Fruit fly (Drosophila melanogaster) whole organism, embryonic: Measurements from ENCODE around the gene CG44329.

Experiments
- Asciz ChIP-seq: fragments of 200-800 bp; sonication (Bioruptor generic); optimal IDR thresholded peaks from 2 replicates; lab custom pipeline; 2017; ENCODE audit warnings: missing biosample characterization, mild to moderate bottlenecking, missing genetic modification characterization, missing genetic modification reagents
- CG10462 ChIP-seq: fragments of 200-800 bp; sonication (Bioruptor generic); optimal IDR thresholded peaks from 2 replicates; lab custom pipeline; 2016; ENCODE audit warnings: missing biosample characterization, missing genetic modification characterization
- CG11456 ChIP-seq: fragments of 200-800 bp; sonication (Bioruptor generic); IDR thresholded peaks from 3 replicates; pipeline ENCODE4 v1.3.6; 2022; ENCODE audit warnings: missing biosample characterization, missing genetic modification characterization
- CG11696 ChIP-seq: fragments of 200-800 bp; sonication (Bioruptor generic); IDR thresholded peaks from 2 replicates; pipeline ENCODE4 v1.3.6; 2022; ENCODE audit warnings: missing biosample characterization, missing genetic modification characterization
- CG12391 ChIP-seq: fragments of 200-800 bp; sonication (Bioruptor generic); optimal IDR thresholded peaks from 3 replicates; lab custom pipeline; 2018; ENCODE audit warnings: missing biosample characterization, mild to moderate bottlenecking, missing genetic modification characterization, moderate library complexity
- CG14050 ChIP-seq: fragments of 200-800 bp; sonication (Bioruptor generic); IDR thresholded peaks from 3 replicates; pipeline ENCODE4 v1.3.6; 2022; ENCODE audit warnings: missing biosample characterization, missing genetic modification characterization
- CG15073 ChIP-seq: fragments of 200-800 bp; sonication (Bioruptor generic); optimal IDR thresholded peaks from 2 replicates; lab custom pipeline; 2016; ENCODE audit warnings: missing biosample characterization, missing genetic modification characterization
- CG15696 ChIP-seq: fragments of 200-800 bp; sonication (Bioruptor generic); optimal IDR thresholded peaks from 2 replicates; lab custom pipeline; 2019; ENCODE audit warnings: missing biosample characterization, mild to moderate bottlenecking, missing genetic modification characterization, moderate library complexity
- CG1603 ChIP-seq: fragments of 200-800 bp; sonication (Bioruptor generic); optimal IDR thresholded peaks from 2 replicates; lab custom pipeline; 2019; ENCODE audit warnings: missing biosample characterization, mild to moderate bottlenecking, missing genetic modification characterization, moderate library complexity
- CG1647 ChIP-seq: fragments of 200-800 bp; sonication (Bioruptor generic); optimal IDR thresholded peaks from 3 replicates; lab custom pipeline; 2016; ENCODE audit warnings: missing biosample characterization, missing genetic modification characterization
- CG2678 ChIP-seq: fragments of 200-800 bp; sonication (Bioruptor generic); optimal IDR thresholded peaks from 3 replicates; lab custom pipeline; 2019; ENCODE audit warnings: missing biosample characterization, mild to moderate bottlenecking, missing genetic modification characterization, moderate library complexity
- CG2712 ChIP-seq: fragments of 200-800 bp; optimal IDR thresholded peaks from 3 replicates; lab custom pipeline; 2019; ENCODE audit warnings: missing biosample characterization, mild to moderate bottlenecking, missing genetic modification characterization, moderate library complexity
- CG3065 ChIP-seq: fragments of 200-800 bp; sonication (Bioruptor generic); optimal IDR thresholded peaks from 2 replicates; lab custom pipeline; 2016; ENCODE audit warnings: missing biosample characterization, missing genetic modification characterization
- CG31365 ChIP-seq: fragments of 200-800 bp; sonication (Bioruptor generic); optimal IDR thresholded peaks from 2 replicates; lab custom pipeline; 2018; ENCODE audit warnings: missing biosample characterization, mild to moderate bottlenecking, missing genetic modification characterization
- CG32772 ChIP-seq: fragments of 200-800 bp; sonication (Bioruptor generic); IDR thresholded peaks from 2 replicates; pipeline ENCODE4 v1.3.6; 2022; ENCODE audit warnings: missing biosample characterization, missing genetic modification characterization
- CG34376 ChIP-seq: fragments of 200-800 bp; sonication (Bioruptor generic); optimal IDR thresholded peaks from 2 replicates; lab custom pipeline; 2018; ENCODE audit warnings: missing biosample characterization, mild to moderate bottlenecking, missing genetic modification characterization
- CG4424 ChIP-seq: fragments of 200-800 bp; sonication (Bioruptor generic); optimal IDR thresholded peaks from 3 replicates; lab custom pipeline; 2016; ENCODE audit warnings: missing biosample characterization, missing genetic modification characterization
- CG8359 ChIP-seq: fragments of 200-800 bp; sonication (Bioruptor generic); optimal IDR thresholded peaks from 2 replicates; lab custom pipeline; 2017; ENCODE audit warnings: missing biosample characterization, mild to moderate bottlenecking, missing genetic modification characterization, borderline replicate concordance
- CG9437 ChIP-seq: fragments of 200-800 bp; sonication (Bioruptor generic); optimal IDR thresholded peaks from 2 replicates; lab custom pipeline; 2018; ENCODE audit warnings: missing biosample characterization, mild to moderate bottlenecking, missing genetic modification characterization
- CTCF ChIP-seq: fragments of 200-800 bp; sonication (Bioruptor generic); optimal IDR thresholded peaks from 2 replicates; lab custom pipeline; 2017; ENCODE audit warnings: missing biosample characterization, mild to moderate bottlenecking, missing genetic modification characterization, moderate library complexity
- Dbx ChIP-seq: fragments of 200-800 bp; sonication (Bioruptor generic); IDR thresholded peaks from 3 replicates; pipeline ENCODE4 v1.3.6; 2022; ENCODE audit warnings: missing biosample characterization, missing genetic modification characterization
- Doc3 ChIP-seq: fragments of 200-800 bp; sonication (Bioruptor generic); IDR thresholded peaks from 3 replicates; pipeline ENCODE4 v1.3.6; 2022; ENCODE audit warnings: missing biosample characterization, missing genetic modification characterization; ENCODE audit not compliant: partially characterized antibody
- Fer1 ChIP-seq: fragments of 200-800 bp; sonication (Bioruptor generic); optimal IDR thresholded peaks from 2 replicates; lab custom pipeline; 2017; ENCODE audit warnings: missing biosample characterization, mild to moderate bottlenecking, missing genetic modification characterization
- H2.0 ChIP-seq: fragments of 200-800 bp; sonication (Bioruptor generic); IDR thresholded peaks from 2 replicates; pipeline ENCODE4 v1.3.6; 2022; ENCODE audit warnings: missing biosample characterization, missing genetic modification characterization
- Hsf ChIP-seq: fragments of 200-800 bp; sonication (Bioruptor generic); optimal IDR thresholded peaks from 3 replicates; lab custom pipeline; 2016; ENCODE audit warnings: missing biosample characterization, missing genetic modification characterization
- MBD-R2 ChIP-seq: fragments of 200-800 bp; sonication (Bioruptor generic); IDR thresholded peaks from 2 replicates; pipeline ENCODE4 v1.3.6; 2022; ENCODE audit warnings: missing biosample characterization, missing genetic modification characterization
- Nf-YC ChIP-seq: fragments of 200-800 bp; optimal IDR thresholded peaks from 3 replicates; lab custom pipeline; 2019; ENCODE audit warnings: missing biosample characterization, mild to moderate bottlenecking, missing genetic modification characterization, moderate library complexity
- Ptx1 ChIP-seq: fragments of 200-800 bp; sonication (Bioruptor generic); IDR thresholded peaks from 2 replicates; pipeline ENCODE4 v1.3.6; 2022; ENCODE audit warnings: missing biosample characterization, missing genetic modification characterization
- Ravus ChIP-seq: fragments of 200-800 bp; sonication (Bioruptor generic); IDR thresholded peaks from 2 replicates; pipeline ENCODE4 v1.3.6; 2022; ENCODE audit warnings: missing biosample characterization, missing genetic modification characterization
- Spps ChIP-seq: fragments of 200-800 bp; sonication (Bioruptor generic); optimal IDR thresholded peaks from 2 replicates; lab custom pipeline; 2018; ENCODE audit warnings: missing biosample characterization, mild to moderate bottlenecking, missing genetic modification characterization
- amos ChIP-seq: fragments of 200-800 bp; sonication (Bioruptor generic); IDR thresholded peaks from 2 replicates; pipeline ENCODE4 v1.3.6; 2022; ENCODE audit warnings: missing biosample characterization, missing genetic modification characterization; ENCODE audit not compliant: partially characterized antibody
- cad ChIP-seq: fragments of >200 bp; optimal IDR thresholded peaks from 2 replicates; lab custom pipeline; 2017; ENCODE audit warnings: missing biosample characterization, missing genetic modification characterization
- croc ChIP-seq: fragments of 200-800 bp; sonication (Bioruptor generic); conservative IDR thresholded peaks from 3 replicates; pipeline ENCODE4 v1.3.6; 2022; ENCODE audit warnings: missing biosample characterization, missing genetic modification characterization
- crp ChIP-seq, 2 experiments: fragments of 200-800 bp; sonication (Bioruptor generic); optimal IDR thresholded peaks; 2 replicates in 1 of 2; 3 replicates in 1 of 2; lab custom pipeline; 2017; ENCODE audit warnings: missing biosample characterization in 2 of 2, missing genetic modification characterization in 2 of 2, mild to moderate bottlenecking in 1 of 2, moderate library complexity in 1 of 2
- fd96Cb ChIP-seq: fragments of 200-800 bp; sonication (Bioruptor generic); optimal IDR thresholded peaks from 2 replicates; lab custom pipeline; 2018; ENCODE audit warnings: missing biosample characterization, mild to moderate bottlenecking, missing genetic modification characterization, moderate library complexity
- gcm2 ChIP-seq: fragments of 200-800 bp; sonication (Bioruptor generic); optimal IDR thresholded peaks from 2 replicates; lab custom pipeline; 2016; ENCODE audit warnings: missing biosample characterization, missing genetic modification characterization
- otp ChIP-seq: fragments of 200-800 bp; sonication (Bioruptor generic); IDR thresholded peaks from 3 replicates; pipeline ENCODE4, ENCODE4 v1.3.6; 2022; ENCODE audit warnings: missing biosample characterization, missing genetic modification characterization
- p53 ChIP-seq: fragments of 200-800 bp; sonication (Bioruptor generic); optimal IDR thresholded peaks from 2 replicates; lab custom pipeline; 2016; ENCODE audit warnings: missing biosample characterization, missing genetic modification characterization
- pan ChIP-seq, 4 experiments: fragments of >200 bp in 3 of 4; fragments of 200-800 bp in 1 of 4; sonication (Bioruptor generic) in 1 of 4; optimal IDR thresholded peaks in 3 of 4; IDR thresholded peaks in 1 of 4; 2 replicates each; pipeline versions ENCODE4 v1.3.6 to Lab custom; 2017 to 2022; ENCODE audit warnings: missing biosample characterization in 2 of 4, missing genetic modification characterization in 2 of 4, mixed read lengths in 1 of 4
- peb ChIP-seq: fragments of 200-800 bp; sonication (Bioruptor generic); IDR thresholded peaks from 2 replicates; pipeline ENCODE4 v1.3.6; 2022; ENCODE audit warnings: missing biosample characterization, missing genetic modification characterization
- pita ChIP-seq: fragments of 200-800 bp; sonication (Bioruptor generic); optimal IDR thresholded peaks from 2 replicates; lab custom pipeline; 2017; ENCODE audit warnings: missing biosample characterization, mild to moderate bottlenecking, missing genetic modification characterization
- run ChIP-seq: fragments of 200-800 bp; sonication (Bioruptor generic); optimal IDR thresholded peaks from 3 replicates; lab custom pipeline; 2018; ENCODE audit warnings: missing biosample characterization, mild to moderate bottlenecking, missing genetic modification characterization
- ttk ChIP-seq: fragments of 200-800 bp; sonication (Bioruptor generic); IDR thresholded peaks from 2 replicates; pipeline ENCODE4 v2.1.2; 2022; ENCODE audit warnings: missing biosample characterization, missing genetic modification characterization
- zen ChIP-seq: fragments of 200-800 bp; sonication (Bioruptor generic); optimal IDR thresholded peaks from 3 replicates; lab custom pipeline; 2018; ENCODE audit warnings: missing biosample characterization, mild to moderate bottlenecking, missing genetic modification characterization, moderate library complexity
- zen2 ChIP-seq: fragments of 200-800 bp; sonication (Bioruptor generic); IDR thresholded peaks from 3 replicates; pipeline ENCODE4 v1.3.6; 2022; ENCODE audit warnings: missing biosample characterization, missing genetic modification characterization; ENCODE audit not compliant: partially characterized antibody
- zfh1 ChIP-seq: fragments of 200-800 bp; sonication (Bioruptor generic); IDR thresholded peaks from 3 replicates; pipeline ENCODE4 v1.3.6; 2022; ENCODE audit warnings: missing biosample characterization, missing genetic modification characterization

Gene CG44329

dm6 chrX:5817191-5817590 is 4.4 kb upstream of the CG44329 start:
- peak; percentile 21 for TF ChIP-seq pita
- peak; percentile 82 for TF ChIP-seq CTCF
- TF ChIP-seq otp (GFP tag; lab: Robert Waterston, UW): no peak

dm6 chrX:5815720-5816119 is 2.9 kb upstream of the CG44329 start, which contains the start of gene AgmNAT:
Gene AgmNAT (minus strand): TSS chrX:5815820.
- TF ChIP-seq p53 (GFP tag; lab: Kevin White, UChicago): no peak
- TF ChIP-seq zen2 (GFP tag; lab: Robert Waterston, UW): 0 out of 3 replicates have a peak, but pooled peaks have one; percentile 21
- peak in 1 of 2 experiments; percentile 68 for TF ChIP-seq crp (GFP tag; optimal IDR thresholded peaks at IDR 0.05; lab: Kevin White, UChicago)
- no peak for TF ChIP-seq CG34376 (GFP tag; lab: Kevin White, UChicago)
- TF ChIP-seq CG11456: no peak

dm6 chrX:5808654-5809053 is 4.1 kb downstream of the CG44329 start, which contains the start of gene Prosbeta2R1:
Gene Prosbeta2R1 (plus strand): TSS chrX:5808954.
- TF ChIP-seq pan (optimal IDR thresholded peaks at IDR 0.05; lab: Kevin White, UChicago) (no peak), pan (GFP tag; optimal IDR thresholded peaks at IDR 0.05 in 1 of 2, IDR thresholded peaks at IDR 0.05 in 1 of 2) (no peak), H2.0 (GFP tag; lab: Robert Waterston, UW) (no peak), Ravus (GFP tag; lab: Robert Waterston, UW) (no peak), CG15696 (tag; lab: Kevin White, UChicago) (no peak), croc (no peak), Nf-YC (no peak)

dm6 chrX:5804377-5804776 is 8.4 kb downstream of the CG44329 start, which contains the start of gene Cpr5C:
Gene Cpr5C (plus strand): TSS chrX:5804677.
- TF ChIP-seq Hsf (GFP tag; lab: Kevin White, UChicago) (no peak), fd96Cb (tag; lab: Kevin White, UChicago) (no peak), Fer1 (no peak), Doc3 (GFP tag; lab: Robert Waterston, UW) (no peak), CG2712 (tag; lab: Kevin White, UChicago) (no peak), CG14050 (GFP tag; lab: Robert Waterston, UW) (no peak), CG9437 (GFP tag; lab: Kevin White, UChicago) (no peak), run (tag; lab: Kevin White, UChicago) (no peak), CG10462 (no peak), CG3065 (no peak), CG11696 (GFP tag; lab: Robert Waterston, UW) (no peak), amos (GFP tag; lab: Robert Waterston, UW) (no peak), cad (no peak), CG32772 (GFP tag; lab: Robert Waterston, UW) (no peak), ttk (GFP tag; lab: Robert Waterston, UW) (no peak), CG12391 (tag; lab: Kevin White, UChicago) (no peak), CG2678 (tag; lab: Kevin White, UChicago) (no peak), CG15073 (GFP tag; lab: Kevin White, UChicago) (no peak), zen (tag; lab: Kevin White, UChicago) (no peak)

- TF ChIP-seq Ptx1 (GFP tag; lab: Robert Waterston, UW): no peak
- no peak for TF ChIP-seq Spps (tag; lab: Kevin White, UChicago)
- no peak for TF ChIP-seq Dbx (GFP tag; lab: Robert Waterston, UW)
- TF ChIP-seq CG1603: no peak
- TF ChIP-seq MBD-R2 (GFP tag; lab: Robert Waterston, UW): no peak
- no peak for TF ChIP-seq CG1647
- no peak for TF ChIP-seq CG4424 (GFP tag; lab: Kevin White, UChicago)
- TF ChIP-seq CG31365 (tag; lab: Kevin White, UChicago): no peak
- TF ChIP-seq CG2712 (tag; lab: Kevin White, UChicago): peak; percentile 5
- no peak for TF ChIP-seq Asciz (GFP tag; lab: Kevin White, UChicago)
- TF ChIP-seq peb (GFP tag; lab: Robert Waterston, UW): no peak
- TF ChIP-seq CG8359 (GFP tag; lab: Kevin White, UChicago): no peak
- 0 out of 3 replicates have a peak, but pooled peaks have one; percentile 20 for TF ChIP-seq zfh1
- TF ChIP-seq gcm2 (GFP tag; lab: Kevin White, UChicago): no peak
Observed at dm6 chrX:5800634-5801033, 12.1 kb downstream of the CG44329 start.
